Fruit fly (Drosophila melanogaster) whole organism, embryonic: ENCODE results near the gene CG45079.

Experiments used
- CG12659 ChIP-seq: fragments of 200-800 bp; sonication (Bioruptor generic); optimal IDR thresholded peaks from 3 replicates; lab custom pipeline; 2017; ENCODE audit warnings: mild to moderate bottlenecking, missing biosample characterization, missing genetic modification reagents, missing genetic modification characterization
- CG1529 ChIP-seq: fragments of 200-800 bp; sonication (Bioruptor generic); optimal IDR thresholded peaks from 3 replicates; lab custom pipeline; 2018; ENCODE audit warnings: missing biosample characterization, missing genetic modification characterization
- CG17802 ChIP-seq: fragments of 200-800 bp; sonication (Bioruptor generic); optimal IDR thresholded peaks from 2 replicates; lab custom pipeline; 2018; ENCODE audit warnings: missing biosample characterization, mild to moderate bottlenecking, missing genetic modification characterization, moderate library complexity
- CG18262 ChIP-seq: fragments of 200-800 bp; optimal IDR thresholded peaks from 3 replicates; lab custom pipeline; 2019; ENCODE audit warnings: missing biosample characterization, mild to moderate bottlenecking, missing genetic modification characterization, moderate library complexity
- CG18599 ChIP-seq: fragments of 200-800 bp; sonication (Bioruptor generic); optimal IDR thresholded peaks from 3 replicates; lab custom pipeline; 2017; ENCODE audit warnings: missing biosample characterization, missing genetic modification characterization, mild to moderate bottlenecking, moderate library complexity, missing genetic modification reagents
- CG2116 ChIP-seq: fragments of 200-800 bp; sonication (Bioruptor generic); optimal IDR thresholded peaks from 3 replicates; lab custom pipeline; 2018; ENCODE audit warnings: missing biosample characterization, mild to moderate bottlenecking, missing genetic modification characterization
- CG2120 ChIP-seq: fragments of 200-800 bp; sonication (Bioruptor generic); optimal IDR thresholded peaks from 3 replicates; lab custom pipeline; 2016; ENCODE audit warnings: missing biosample characterization, missing genetic modification characterization
- CG32532 ChIP-seq: fragments of 200-800 bp; sonication (Bioruptor generic); IDR thresholded peaks from 2 replicates; pipeline ENCODE4 v1.3.6; 2022; ENCODE audit warnings: missing biosample characterization, missing genetic modification characterization
- CG34376 ChIP-seq: fragments of 200-800 bp; sonication (Bioruptor generic); optimal IDR thresholded peaks from 2 replicates; lab custom pipeline; 2018; ENCODE audit warnings: missing biosample characterization, mild to moderate bottlenecking, missing genetic modification characterization
- CG34422 ChIP-seq: fragments of 200-800 bp; sonication (Bioruptor generic); IDR thresholded peaks from 3 replicates; pipeline ENCODE4 v1.3.6; 2022; ENCODE audit warnings: missing biosample characterization, missing genetic modification characterization
- CG4282 ChIP-seq: fragments of 200-800 bp; sonication (Bioruptor generic); optimal IDR thresholded peaks from 2 replicates; lab custom pipeline; 2016; ENCODE audit warnings: missing biosample characterization, missing genetic modification characterization
- CG4328 ChIP-seq: fragments of 200-800 bp; sonication (Bioruptor generic); optimal IDR thresholded peaks from 3 replicates; lab custom pipeline; 2017; ENCODE audit warnings: missing biosample characterization, missing genetic modification reagents, missing genetic modification characterization
- CG6791 ChIP-seq: fragments of 200-800 bp; sonication (Bioruptor generic); IDR thresholded peaks from 3 replicates; pipeline ENCODE4 v1.3.6; 2022; ENCODE audit warnings: missing biosample characterization, missing genetic modification characterization; ENCODE audit not compliant: partially characterized antibody
- CG6813 ChIP-seq: fragments of 200-800 bp; sonication (Bioruptor generic); optimal IDR thresholded peaks from 2 replicates; lab custom pipeline; 2017; ENCODE audit warnings: missing biosample characterization, missing genetic modification characterization, mild to moderate bottlenecking, moderate library complexity, missing genetic modification reagents
- CG8281 ChIP-seq: fragments of 200-800 bp; sonication (Bioruptor generic); optimal IDR thresholded peaks from 2 replicates; lab custom pipeline; 2018; ENCODE audit warnings: missing biosample characterization, mild to moderate bottlenecking, missing genetic modification characterization, moderate library complexity
- D19B ChIP-seq: fragments of 200-800 bp; sonication (Bioruptor generic); optimal IDR thresholded peaks from 2 replicates; lab custom pipeline; 2017; ENCODE audit warnings: missing biosample characterization, mild to moderate bottlenecking, missing genetic modification characterization
- Dip2 ChIP-seq: fragments of 200-800 bp; sonication (Bioruptor generic); IDR thresholded peaks from 2 replicates; pipeline ENCODE4 v1.3.6; 2022; ENCODE audit warnings: missing biosample characterization, missing genetic modification characterization
- Drgx ChIP-seq: fragments of 200-800 bp; sonication (Bioruptor generic); IDR thresholded peaks from 2 replicates; pipeline ENCODE4 v1.3.6; 2022; ENCODE audit warnings: missing biosample characterization, missing genetic modification characterization
- Gsc ChIP-seq: fragments of 200-800 bp; sonication (Bioruptor generic); IDR thresholded peaks from 2 replicates; pipeline ENCODE4 v1.3.6; 2022; ENCODE audit warnings: missing biosample characterization, missing genetic modification characterization
- MBD-R2 ChIP-seq: fragments of 200-800 bp; sonication (Bioruptor generic); IDR thresholded peaks from 2 replicates; pipeline ENCODE4 v1.3.6; 2022; ENCODE audit warnings: missing biosample characterization, missing genetic modification characterization
- Oaz ChIP-seq: fragments of 200-800 bp; sonication (Bioruptor generic); IDR thresholded peaks from 2 replicates; pipeline ENCODE4 v1.3.6; 2022; ENCODE audit warnings: missing biosample characterization, missing genetic modification characterization
- Oli ChIP-seq: fragments of 200-800 bp; sonication (Bioruptor generic); optimal IDR thresholded peaks from 2 replicates; lab custom pipeline; 2018; ENCODE audit warnings: missing biosample characterization, mild to moderate bottlenecking, missing genetic modification characterization, moderate library complexity
- Opbp ChIP-seq: fragments of 200-800 bp; sonication (Bioruptor generic); IDR thresholded peaks from 3 replicates; pipeline ENCODE4 v1.3.6; 2022; ENCODE audit warnings: missing biosample characterization, missing genetic modification characterization; ENCODE audit not compliant: partially characterized antibody
- Scr ChIP-seq: fragments of 200-800 bp; sonication (Bioruptor generic); IDR thresholded peaks from 2 replicates; pipeline ENCODE4 v1.3.6; 2022; ENCODE audit warnings: missing biosample characterization, missing genetic modification characterization; ENCODE audit not compliant: partially characterized antibody
- Sin3A ChIP-seq: fragments of >200 bp; optimal IDR thresholded peaks from 2 replicates; lab custom pipeline; 2018
- ac ChIP-seq: fragments of 200-800 bp; sonication (Bioruptor generic); optimal IDR thresholded peaks from 3 replicates; lab custom pipeline; 2017; ENCODE audit warnings: missing biosample characterization, mild to moderate bottlenecking, missing genetic modification characterization
- cwo ChIP-seq: fragments of 200-800 bp; sonication (Bioruptor generic); optimal IDR thresholded peaks from 3 replicates; lab custom pipeline; 2017; ENCODE audit warnings: missing biosample characterization, missing genetic modification characterization, mild to moderate bottlenecking, moderate library complexity, missing genetic modification reagents
- dm ChIP-seq: fragments of 200-800 bp; sonication (Bioruptor generic); optimal IDR thresholded peaks from 3 replicates; lab custom pipeline; 2016; ENCODE audit warnings: missing biosample characterization, missing genetic modification characterization
- exex ChIP-seq: fragments of 200-800 bp; sonication (Bioruptor generic); optimal IDR thresholded peaks from 4 replicates; lab custom pipeline; 2018; ENCODE audit warnings: missing biosample characterization, mild to moderate bottlenecking, missing genetic modification characterization, moderate library complexity
- hth ChIP-seq: fragments of >200 bp; optimal IDR thresholded peaks from 2 replicates; lab custom pipeline; 2017; ENCODE audit warnings: inconsistent platforms
- kni ChIP-seq: fragments of 200-800 bp; sonication (Bioruptor generic); optimal IDR thresholded peaks from 3 replicates; lab custom pipeline; 2017; ENCODE audit warnings: mild to moderate bottlenecking, missing biosample characterization, missing genetic modification reagents, missing genetic modification characterization
- lola ChIP-seq, 3 experiments: fragments of >200 bp in 2 of 3; fragments of 200-800 bp in 1 of 3; sonication (Bioruptor generic) in 1 of 3; optimal IDR thresholded peaks; 2 replicates each; lab custom pipeline; 2017 to 2019; ENCODE audit warnings: missing biosample characterization in 3 of 3, missing genetic modification characterization in 3 of 3, mild to moderate bottlenecking in 1 of 3, moderate library complexity in 1 of 3
- lov ChIP-seq, 2 experiments: fragments of 200-800 bp in 1 of 2; fragments of >200 bp in 1 of 2; sonication (Bioruptor generic) in 1 of 2; IDR thresholded peaks in 1 of 2; optimal IDR thresholded peaks in 1 of 2; 2 replicates in 1 of 2; 3 replicates in 1 of 2; pipeline versions ENCODE4 v1.3.6 to Lab custom; 2017 to 2022; ENCODE audit warnings: missing biosample characterization in 1 of 2, missing genetic modification characterization in 1 of 2
- luna ChIP-seq: fragments of 200-800 bp; sonication (Bioruptor generic); optimal IDR thresholded peaks from 2 replicates; lab custom pipeline; 2016; ENCODE audit warnings: missing biosample characterization, missing genetic modification characterization
- pan ChIP-seq, 4 experiments: fragments of >200 bp in 3 of 4; fragments of 200-800 bp in 1 of 4; sonication (Bioruptor generic) in 1 of 4; optimal IDR thresholded peaks in 3 of 4; IDR thresholded peaks in 1 of 4; 2 replicates each; pipeline versions ENCODE4 v1.3.6 to Lab custom; 2017 to 2022; ENCODE audit warnings: missing biosample characterization in 2 of 4, missing genetic modification characterization in 2 of 4, mixed read lengths in 1 of 4
- pfk ChIP-seq: fragments of 200-800 bp; sonication (Bioruptor generic); optimal IDR thresholded peaks from 2 replicates; lab custom pipeline; 2018; ENCODE audit warnings: missing biosample characterization, mild to moderate bottlenecking, missing genetic modification characterization, moderate library complexity
- pho ChIP-seq: fragments of 200-800 bp; sonication (Bioruptor generic); optimal IDR thresholded peaks from 2 replicates; lab custom pipeline; 2016; ENCODE audit warnings: missing biosample characterization, missing genetic modification characterization
- pzg ChIP-seq: fragments of 200-800 bp; sonication (Bioruptor generic); optimal IDR thresholded peaks from 3 replicates; lab custom pipeline; 2018; ENCODE audit warnings: missing biosample characterization, mild to moderate bottlenecking, missing genetic modification characterization, moderate library complexity
- ro ChIP-seq: fragments of 200-800 bp; sonication (Bioruptor generic); IDR thresholded peaks from 2 replicates; pipeline ENCODE4 v1.3.6; 2022; ENCODE audit warnings: missing biosample characterization, missing genetic modification characterization
- sug ChIP-seq: fragments of 200-800 bp; optimal IDR thresholded peaks from 2 replicates; lab custom pipeline; 2019; ENCODE audit warnings: missing biosample characterization, mild to moderate bottlenecking, missing genetic modification characterization, moderate library complexity
- tll ChIP-seq, 2 experiments: fragments of 200-800 bp in 1 of 2; fragments of >200 bp in 1 of 2; sonication (Bioruptor generic) in 1 of 2; optimal IDR thresholded peaks; 2 replicates each; lab custom pipeline; 2017 to 2019; ENCODE audit warnings: missing biosample characterization in 2 of 2, missing genetic modification characterization in 2 of 2, mild to moderate bottlenecking in 1 of 2, moderate library complexity in 1 of 2
- toy ChIP-seq: fragments of 200-800 bp; sonication (Bioruptor generic); IDR thresholded peaks from 2 replicates; pipeline ENCODE4 v1.3.6; 2022; ENCODE audit warnings: missing biosample characterization, missing genetic modification characterization
- trh ChIP-seq: fragments of 200-800 bp; sonication (Bioruptor generic); optimal IDR thresholded peaks from 2 replicates; lab custom pipeline; 2016; ENCODE audit warnings: missing biosample characterization, missing genetic modification characterization
- unpg ChIP-seq: fragments of 200-800 bp; sonication (Bioruptor generic); optimal IDR thresholded peaks from 3 replicates; lab custom pipeline; 2018; ENCODE audit warnings: missing biosample characterization, mild to moderate bottlenecking, missing genetic modification characterization, moderate library complexity
- wek ChIP-seq: fragments of 200-800 bp; sonication (Bioruptor generic); optimal IDR thresholded peaks from 3 replicates; lab custom pipeline; 2018; ENCODE audit warnings: missing biosample characterization, mild to moderate bottlenecking, missing genetic modification characterization, moderate library complexity

CG45079 gene

dm6 chr3R:17147647-17148244, 23.5 kb downstream of the CG45079 start:
- TF ChIP-seq CG2120 (GFP tag; lab: Kevin White, UChicago) (peak; percentile 10), Opbp (GFP tag; lab: Robert Waterston, UW) (no peak), exex (peak; percentile 47), lola (GFP tag; optimal IDR thresholded peaks at IDR 0.05; lab: Kevin White, UChicago) (no peak), CG34376 (GFP tag; lab: Kevin White, UChicago) (peak; percentile 14), CG18599 (GFP tag; lab: Kevin White, UChicago) (peak; percentile 30), cwo (peak; percentile 94), D19B (peak; percentile 85), Sin3A (lab: Kevin White, UChicago) (no peak), CG32532 (GFP tag; lab: Robert Waterston, UW) (peak; percentile 32; the same call in 1 of the 2 replicates)
- TF ChIP-seq, all 482 proteins: peak for 7

- no peak for TF ChIP-seq ac (GFP tag; lab: Kevin White, UChicago)
- peak; percentile 68 for TF ChIP-seq MBD-R2
- no peak for TF ChIP-seq pan (optimal IDR thresholded peaks at IDR 0.05; lab: Kevin White, UChicago)
- peak in 1 of 2 experiments; percentile 33 for TF ChIP-seq pan (GFP tag; optimal IDR thresholded peaks at IDR 0.05 in 1 of 2, IDR thresholded peaks at IDR 0.05 in 1 of 2)
- TF ChIP-seq CG1529 = no peak
- peak; percentile 86 for TF ChIP-seq CG2116
- peak in 1 of 2 experiments; percentile 70 for TF ChIP-seq tll (GFP tag; optimal IDR thresholded peaks at IDR 0.05; lab: Kevin White, UChicago)
- peak; percentile 3 for TF ChIP-seq CG18262 (tag; lab: Kevin White, UChicago)
- TF ChIP-seq Scr (GFP tag; lab: Robert Waterston, UW) = peak; percentile 82
- TF ChIP-seq CG6791 (GFP tag; lab: Robert Waterston, UW) = peak; percentile 61; the same call in 2 of the 3 replicates
- TF ChIP-seq unpg (GFP tag; lab: Kevin White, UChicago) = peak; percentile 2
- TF ChIP-seq CG34422 (GFP tag; lab: Robert Waterston, UW) = peak; percentile 51; the same call in 1 of the 3 replicates
- TF ChIP-seq pho (GFP tag; lab: Kevin White, UChicago) = no peak
- no peak for TF ChIP-seq Oli (tag; lab: Kevin White, UChicago)
- no peak for TF ChIP-seq lov (optimal IDR thresholded peaks at IDR 0.05; lab: Kevin White, UChicago)
- TF ChIP-seq lov (GFP tag; IDR thresholded peaks at IDR 0.05; lab: Robert Waterston, UW) = no peak
- no peak for TF ChIP-seq CG17802 (tag; lab: Kevin White, UChicago)
- no peak for TF ChIP-seq CG8281 (tag; lab: Kevin White, UChicago)
- TF ChIP-seq hth (lab: Kevin White, UChicago) = no peak
- TF ChIP-seq CG4328 = peak; percentile 3
- TF ChIP-seq wek = peak; percentile 6
- no peak for TF ChIP-seq ro (GFP tag; lab: Robert Waterston, UW)
- no peak for TF ChIP-seq Drgx (GFP tag; lab: Robert Waterston, UW)
- no peak for TF ChIP-seq dm (GFP tag; lab: Kevin White, UChicago)
- TF ChIP-seq Dip2 (GFP tag; lab: Robert Waterston, UW) = no peak
- TF ChIP-seq kni (GFP tag; lab: Kevin White, UChicago) = no peak
- TF ChIP-seq pfk (GFP tag; lab: Kevin White, UChicago) = no peak
- no peak for TF ChIP-seq CG6813 (GFP tag; lab: Kevin White, UChicago)
- TF ChIP-seq toy (GFP tag; lab: Robert Waterston, UW) = no peak
- no peak for TF ChIP-seq Oaz (GFP tag; lab: Robert Waterston, UW)
- peak; percentile 76 for TF ChIP-seq pzg (GFP tag; lab: Kevin White, UChicago)
- no peak for TF ChIP-seq luna (GFP tag; lab: Kevin White, UChicago)
- TF ChIP-seq Gsc = no peak
- no peak for TF ChIP-seq CG4282 (GFP tag; lab: Kevin White, UChicago)
- TF ChIP-seq trh (GFP tag; lab: Kevin White, UChicago) = no peak
- TF ChIP-seq sug (tag; lab: Kevin White, UChicago) = peak; percentile 20
- peak; percentile 87 for TF ChIP-seq Sin3A (lab: Kevin White, UChicago)
- peak; percentile 18 for TF ChIP-seq CG18599 (GFP tag; lab: Kevin White, UChicago)
- TF ChIP-seq CG12659 = peak; percentile 26
These were observed 24.9 kb downstream of the CG45079 start, which contains the start of the genes m-cup and Det for dm6 chr3R:17149080-17149746. m-cup (minus strand) TSS chr3R:17149412. Det (plus strand) TSS chr3R:17149667.
